Worm (Caenorhabditis elegans): ENCODE measurements around the gene B0001.8.

The B0001.8 gene

ce11 chrIV:12134991-12135390, 5.9 kb downstream of the B0001.8 start:
- TF ChIP-seq ces-1 (GFP tag; optimal IDR thresholded peaks at IDR 0.05), result peak; percentile 6
- TF ChIP-seq tbx-8 (GFP tag; optimal IDR thresholded peaks at IDR 0.05), result no peak
- no peak for TF ChIP-seq flh-1 (GFP tag; optimal IDR thresholded peaks at IDR 0.05)
- TF ChIP-seq ceh-83 (GFP tag; optimal IDR thresholded peaks at IDR 0.05), result no peak
- TF ChIP-seq hlh-1 (tag; optimal IDR thresholded peaks at IDR 0.05), result no peak
- TF ChIP-seq ceh-43 (GFP tag; optimal IDR thresholded peaks at IDR 0.05), result no peak
- no peak for TF ChIP-seq mls-2 (tag; optimal IDR thresholded peaks at IDR 0.05)
- TF ChIP-seq unc-120 (tag; optimal IDR thresholded peaks at IDR 0.05; ENCODE audit: poor library complexity, severe bottlenecking), result no peak

DNA sequence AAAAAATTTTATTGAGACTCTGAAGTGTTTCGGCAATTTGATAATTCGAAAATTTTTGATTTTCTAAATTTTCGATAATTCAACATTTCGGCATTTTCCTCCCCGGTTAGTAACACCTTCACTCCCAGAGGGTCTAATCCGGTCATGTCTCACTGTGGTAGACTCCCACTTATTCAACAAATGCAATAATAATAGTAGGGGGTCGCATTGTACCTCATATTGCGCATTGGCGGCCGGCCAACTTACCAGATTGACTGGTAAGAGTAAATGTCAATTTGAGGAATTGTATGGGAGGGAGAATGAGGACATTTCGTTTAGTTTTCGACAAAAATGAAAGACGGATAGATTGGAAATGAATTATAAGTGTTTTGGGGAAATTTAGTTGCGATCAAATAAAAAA, 7.1 kb downstream of the B0001.8 start:
- peak; percentile 91 for TF ChIP-seq nhr-2 (tag; optimal IDR thresholded peaks at IDR 0.05)
- TF ChIP-seq elt-1 (tag; optimal IDR thresholded peaks at IDR 0.05; ENCODE audit: borderline replicate concordance, insufficient read depth), result no peak

- no peak for TF ChIP-seq elt-1 (tag; optimal IDR thresholded peaks at IDR 0.05; ENCODE audit: borderline replicate concordance, insufficient read depth)
- peak; percentile 68 for TF ChIP-seq ces-1 (GFP tag; optimal IDR thresholded peaks at IDR 0.05)
Measured at ce11 chrIV:12131308-12132072, 9.4 kb downstream of the B0001.8 start.

DNA sequence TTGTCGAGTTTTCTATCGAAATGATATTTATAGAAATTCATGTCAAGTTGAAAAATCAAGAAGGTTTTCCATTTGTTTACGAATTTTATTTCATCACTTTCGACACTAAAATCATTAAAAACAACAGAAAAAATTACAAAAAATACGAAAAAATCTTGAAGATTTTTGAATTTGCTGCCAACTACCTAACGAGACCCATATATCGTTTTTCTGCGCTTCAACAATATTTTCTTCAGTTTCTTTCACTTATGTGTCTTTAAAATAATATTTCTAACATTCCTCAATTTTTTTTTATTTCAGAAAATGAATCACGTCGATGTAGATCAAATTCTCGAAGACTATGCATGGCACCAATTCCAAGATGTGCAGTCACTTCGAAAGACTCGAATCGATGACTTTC, 11.7 kb downstream of the B0001.8 start, which contains the start of gene lin-24:
lin-24 (plus strand) TSS at position 301 of the 400 bp plus-strand sequence.
- no peak for TF ChIP-seq zip-8 (tag; optimal IDR thresholded peaks at IDR 0.05)
- TF ChIP-seq elt-1 (tag; optimal IDR thresholded peaks at IDR 0.05; ENCODE audit: borderline replicate concordance, insufficient read depth), result no peak
- no peak for TF ChIP-seq mls-2 (tag; optimal IDR thresholded peaks at IDR 0.05)
- TF ChIP-seq elt-3 (tag; optimal IDR thresholded peaks at IDR 0.05), result no peak

DNA sequence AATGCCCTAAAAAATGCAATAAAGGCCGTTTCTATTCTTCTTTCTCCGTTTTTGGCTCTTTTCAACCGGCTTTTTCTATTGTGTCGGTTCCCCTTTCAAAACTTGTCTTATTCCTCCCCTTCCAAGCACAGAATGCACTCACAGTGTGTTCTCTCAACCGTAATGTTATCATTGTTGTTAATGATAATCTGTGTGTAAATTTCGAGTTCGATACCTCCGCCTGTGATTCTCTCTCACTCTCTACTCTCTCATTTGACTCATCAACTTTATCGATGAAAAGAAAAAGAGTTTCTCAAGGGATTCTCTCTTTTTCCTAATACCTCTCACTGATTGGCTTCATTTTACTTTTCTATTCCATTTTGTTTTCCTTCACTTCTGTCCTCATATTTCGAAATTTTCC, 12.2 kb downstream of the B0001.8 start:
- no peak for TF ChIP-seq ces-1 (GFP tag; optimal IDR thresholded peaks at IDR 0.05)
- no peak for TF ChIP-seq nhr-12 (tag; optimal IDR thresholded peaks at IDR 0.05)

- TF ChIP-seq nhr-76 (tag; optimal IDR thresholded peaks at IDR 0.05), result no peak
- TF ChIP-seq ham-2 (GFP tag; optimal IDR thresholded peaks at IDR 0.05), result no peak
- no peak for TF ChIP-seq elt-1 (tag; optimal IDR thresholded peaks at IDR 0.05; ENCODE audit: borderline replicate concordance, insufficient read depth)
- peak; percentile 6 for TF ChIP-seq lsy-2 (tag; optimal IDR thresholded peaks at IDR 0.05)
Measured at ce11 chrIV:12127838-12128237, 13.0 kb downstream of the B0001.8 start.

DNA sequence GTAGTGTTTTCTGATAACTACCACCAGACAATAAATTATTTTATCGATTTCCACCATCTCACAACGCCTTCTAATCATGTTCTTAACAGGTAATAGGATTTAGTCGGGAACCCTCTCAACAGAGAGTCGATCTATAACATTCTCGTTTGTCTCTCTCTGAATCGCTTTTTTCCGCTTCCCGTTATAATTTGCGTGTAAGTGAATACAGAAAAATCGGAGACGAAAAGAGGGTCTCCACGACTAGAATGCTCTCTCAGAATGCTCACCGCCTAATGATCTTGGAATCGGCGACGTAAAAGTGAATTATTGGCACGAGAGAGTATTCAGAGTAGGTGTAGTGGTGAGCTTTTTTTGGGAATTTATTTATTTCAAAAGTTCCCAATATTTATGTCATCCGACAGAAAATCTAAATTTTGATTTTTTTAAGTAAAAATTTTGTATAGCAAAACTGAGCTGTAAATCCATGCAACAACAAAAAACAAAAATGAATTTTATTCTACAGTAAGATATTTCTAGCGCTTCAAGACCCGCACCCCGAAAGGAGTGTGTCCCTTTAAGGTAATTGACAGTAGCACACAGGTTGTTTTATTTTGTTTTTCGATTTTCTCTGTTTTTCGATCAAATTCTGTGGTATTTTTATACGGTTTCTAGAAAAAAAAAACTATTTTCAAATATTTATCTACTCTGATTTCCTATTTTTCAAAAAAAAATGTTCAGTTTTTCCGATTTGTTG, 14.0 kb downstream of the B0001.8 start:
- TF ChIP-seq nhr-76 (tag; optimal IDR thresholded peaks at IDR 0.05) (no peak), ces-1 (GFP tag; optimal IDR thresholded peaks at IDR 0.05) (peak; percentile 89)

DNA sequence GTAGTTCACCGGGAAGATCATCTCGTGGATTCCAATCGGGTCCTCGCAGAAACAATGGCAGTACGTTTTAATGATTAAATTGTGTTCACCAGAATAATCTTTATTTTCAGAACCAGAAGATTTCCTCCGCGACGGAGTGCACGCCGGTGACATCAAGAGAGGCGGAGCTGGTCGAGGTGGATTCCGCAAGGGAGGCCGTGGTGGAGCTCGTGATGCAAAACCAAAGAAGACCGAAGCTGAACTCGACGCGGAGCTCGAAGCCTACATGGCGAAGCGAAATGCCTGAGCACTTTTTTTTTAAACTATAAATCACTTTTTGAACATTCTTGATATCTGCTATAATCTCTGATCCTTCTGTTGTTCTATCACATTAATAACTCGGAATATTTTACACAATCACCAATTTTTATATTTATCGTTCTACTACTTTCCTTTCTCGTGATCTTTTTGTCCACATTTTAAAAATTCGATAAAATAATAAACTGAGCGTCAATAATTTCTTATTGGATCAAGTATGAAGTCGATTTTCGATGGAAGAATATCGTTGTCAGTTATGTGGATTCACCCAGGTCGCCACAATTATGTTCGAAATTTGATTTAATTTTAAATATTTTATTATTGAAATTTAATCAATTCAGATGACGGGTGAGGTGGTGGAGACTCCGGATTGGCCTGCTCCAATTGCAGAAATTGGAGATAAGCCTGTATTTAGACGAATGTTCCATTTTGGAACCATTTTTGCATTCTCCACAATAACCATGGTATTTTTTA, 16.4 kb downstream of the B0001.8 start, which contains the start of gene dhhc-6:
dhhc-6 (plus strand) TSS at position 639 of the 771 bp plus-strand sequence.
- TF ChIP-seq elt-3 (tag; optimal IDR thresholded peaks at IDR 0.05), result no peak
- TF ChIP-seq nhr-12 (tag; optimal IDR thresholded peaks at IDR 0.05), result no peak
- no peak for TF ChIP-seq hlh-1 (tag; optimal IDR thresholded peaks at IDR 0.05)
- TF ChIP-seq drap-1 (GFP tag; optimal IDR thresholded peaks at IDR 0.05), result no peak
- TF ChIP-seq nhr-237 (tag; optimal IDR thresholded peaks at IDR 0.05), result no peak
- TF ChIP-seq ztf-11 (tag; optimal IDR thresholded peaks at IDR 0.05), result no peak
- no peak for TF ChIP-seq ceh-83 (GFP tag; optimal IDR thresholded peaks at IDR 0.05)
- TF ChIP-seq unc-62 (GFP tag; optimal IDR thresholded peaks at IDR 0.05), result no peak
- TF ChIP-seq mab-5 (tag; optimal IDR thresholded peaks at IDR 0.05), result no peak
- TF ChIP-seq lsy-2 (tag; optimal IDR thresholded peaks at IDR 0.05), result no peak
- no peak for TF ChIP-seq lin-32 (GFP tag; optimal IDR thresholded peaks at IDR 0.05)
- no peak for TF ChIP-seq flh-1 (GFP tag; optimal IDR thresholded peaks at IDR 0.05)
- no peak for TF ChIP-seq sptf-1 (tag; optimal IDR thresholded peaks at IDR 0.05)
- no peak for TF ChIP-seq mls-2 (tag; optimal IDR thresholded peaks at IDR 0.05)
- TF ChIP-seq elt-1 (tag; optimal IDR thresholded peaks at IDR 0.05; ENCODE audit: borderline replicate concordance, insufficient read depth), result no peak
- TF ChIP-seq nhr-28 (tag; optimal IDR thresholded peaks at IDR 0.05), result no peak
- no peak for TF ChIP-seq nhr-2 (tag; optimal IDR thresholded peaks at IDR 0.05)
- TF ChIP-seq M03D4.4 (tag; optimal IDR thresholded peaks at IDR 0.05), result no peak

Measured in whole organism, mixed stage, embryonic.